Fruit fly (Drosophila melanogaster) whole organism, embryonic: ENCODE results near the gene Doc1.

Source experiments
- Antp ChIP-seq: fragments of 200-800 bp; sonication (Bioruptor generic); optimal IDR thresholded peaks from 3 replicates; lab custom pipeline; 2016; ENCODE audit warnings: missing biosample characterization, missing genetic modification characterization
- CG10267 ChIP-seq: fragments of 200-800 bp; sonication (Bioruptor generic); optimal IDR thresholded peaks from 2 replicates; lab custom pipeline; 2018; ENCODE audit warnings: missing biosample characterization, mild to moderate bottlenecking, missing genetic modification characterization, moderate library complexity
- CG12659 ChIP-seq: fragments of 200-800 bp; sonication (Bioruptor generic); optimal IDR thresholded peaks from 3 replicates; lab custom pipeline; 2017; ENCODE audit warnings: mild to moderate bottlenecking, missing biosample characterization, missing genetic modification reagents, missing genetic modification characterization
- CG14441 ChIP-seq: fragments of 200-800 bp; sonication (Bioruptor generic); IDR thresholded peaks from 2 replicates; pipeline ENCODE4 v1.3.6; 2022; ENCODE audit warnings: missing biosample characterization, missing genetic modification characterization
- CG16779 ChIP-seq: fragments of 200-800 bp; sonication (Bioruptor generic); IDR thresholded peaks from 2 replicates; pipeline ENCODE4 v1.3.6; 2022; ENCODE audit warnings: missing biosample characterization, missing genetic modification characterization
- CG1792 ChIP-seq: fragments of 200-800 bp; sonication (Bioruptor generic); optimal IDR thresholded peaks from 2 replicates; lab custom pipeline; 2016; ENCODE audit warnings: missing biosample characterization, missing genetic modification characterization
- CG18262 ChIP-seq: fragments of 200-800 bp; optimal IDR thresholded peaks from 3 replicates; lab custom pipeline; 2019; ENCODE audit warnings: missing biosample characterization, mild to moderate bottlenecking, missing genetic modification characterization, moderate library complexity
- CG2129 ChIP-seq: fragments of 200-800 bp; sonication (Bioruptor generic); IDR thresholded peaks from 2 replicates; pipeline ENCODE4 v1.3.6; 2022; ENCODE audit warnings: missing biosample characterization, missing genetic modification characterization; ENCODE audit not compliant: partially characterized antibody
- CG7357 ChIP-seq: fragments of 200-800 bp; sonication (Bioruptor generic); IDR thresholded peaks from 3 replicates; pipeline ENCODE4 v1.3.6; 2022; ENCODE audit warnings: missing biosample characterization, missing genetic modification characterization
- CG7556 ChIP-seq: fragments of 200-800 bp; sonication (Bioruptor generic); optimal IDR thresholded peaks from 2 replicates; lab custom pipeline; 2017; ENCODE audit warnings: missing biosample characterization, mild to moderate bottlenecking, missing genetic modification characterization
- CG7839 ChIP-seq: fragments of 200-800 bp; sonication (Bioruptor generic); optimal IDR thresholded peaks from 3 replicates; lab custom pipeline; 2018; ENCODE audit warnings: missing biosample characterization, mild to moderate bottlenecking, missing genetic modification characterization, moderate library complexity
- CG9876 ChIP-seq: fragments of 200-800 bp; sonication (Bioruptor generic); optimal IDR thresholded peaks from 2 replicates; lab custom pipeline; 2016; ENCODE audit warnings: missing biosample characterization, missing genetic modification characterization
- D ChIP-seq, 2 experiments: fragments of 200-800 bp in 1 of 2; fragments of >200 bp in 1 of 2; sonication (Bioruptor generic) in 1 of 2; optimal IDR thresholded peaks; 2 replicates in 1 of 2; 3 replicates in 1 of 2; lab custom pipeline; 2017; ENCODE audit warnings: mild to moderate bottlenecking in 1 of 2, missing biosample characterization in 1 of 2, missing genetic modification characterization in 1 of 2, missing genetic modification reagents in 1 of 2
- D19A ChIP-seq: fragments of 200-800 bp; optimal IDR thresholded peaks from 3 replicates; lab custom pipeline; 2019; ENCODE audit warnings: missing biosample characterization, mild to moderate bottlenecking, missing genetic modification characterization, moderate library complexity
- Dek ChIP-seq: fragments of 200-800 bp; sonication (Bioruptor generic); optimal IDR thresholded peaks from 3 replicates; lab custom pipeline; 2019; ENCODE audit warnings: missing biosample characterization, mild to moderate bottlenecking, missing genetic modification characterization, moderate library complexity
- Dip2 ChIP-seq: fragments of 200-800 bp; sonication (Bioruptor generic); IDR thresholded peaks from 2 replicates; pipeline ENCODE4 v1.3.6; 2022; ENCODE audit warnings: missing biosample characterization, missing genetic modification characterization
- Dll ChIP-seq: fragments of 200-800 bp; sonication (Bioruptor generic); IDR thresholded peaks from 4 replicates; pipeline ENCODE4 v1.3.6; 2022; ENCODE audit warnings: missing biosample characterization, missing genetic modification characterization; ENCODE audit not compliant: partially characterized antibody
- Ets97D ChIP-seq: fragments of 200-800 bp; sonication (Bioruptor generic); optimal IDR thresholded peaks from 3 replicates; lab custom pipeline; 2016; ENCODE audit warnings: missing biosample characterization, missing genetic modification characterization
- GATAe ChIP-seq: fragments of 200-800 bp; sonication (Bioruptor generic); conservative IDR thresholded peaks from 2 replicates; pipeline ENCODE4 v1.3.6; 2022; ENCODE audit warnings: missing biosample characterization, missing genetic modification characterization
- Hmx ChIP-seq: fragments of 200-800 bp; sonication (Bioruptor generic); optimal IDR thresholded peaks from 2 replicates; lab custom pipeline; 2016; ENCODE audit warnings: missing biosample characterization, missing genetic modification characterization
- MTF-1 ChIP-seq: fragments of 200-800 bp; sonication (Bioruptor generic); optimal IDR thresholded peaks from 2 replicates; lab custom pipeline; 2018; ENCODE audit warnings: missing biosample characterization, mild to moderate bottlenecking, missing genetic modification characterization, borderline replicate concordance
- NC2α ChIP-seq: fragments of 200-800 bp; sonication (Bioruptor generic); optimal IDR thresholded peaks from 2 replicates; lab custom pipeline; 2016; ENCODE audit warnings: missing biosample characterization, missing genetic modification characterization
- Nf-YB ChIP-seq: fragments of 200-800 bp; sonication (Bioruptor generic); optimal IDR thresholded peaks from 3 replicates; lab custom pipeline; 2019; ENCODE audit warnings: missing biosample characterization, mild to moderate bottlenecking, missing genetic modification characterization, moderate library complexity
- Ravus ChIP-seq: fragments of 200-800 bp; sonication (Bioruptor generic); IDR thresholded peaks from 2 replicates; pipeline ENCODE4 v1.3.6; 2022; ENCODE audit warnings: missing biosample characterization, missing genetic modification characterization
- Scr ChIP-seq: fragments of 200-800 bp; sonication (Bioruptor generic); IDR thresholded peaks from 2 replicates; pipeline ENCODE4 v1.3.6; 2022; ENCODE audit warnings: missing biosample characterization, missing genetic modification characterization; ENCODE audit not compliant: partially characterized antibody
- Ssrp ChIP-seq: fragments of 200-800 bp; sonication (Bioruptor generic); optimal IDR thresholded peaks from 2 replicates; lab custom pipeline; 2018; ENCODE audit warnings: missing biosample characterization, mild to moderate bottlenecking, missing genetic modification characterization, moderate library complexity
- Trl ChIP-seq, 3 experiments: fragments of >200 bp in 2 of 3; fragments of 200-800 bp in 1 of 3; sonication (Bioruptor generic) in 1 of 3; optimal IDR thresholded peaks; 2 replicates in 1 of 3; 3 replicates in 2 of 3; lab custom pipeline; 2016 to 2017; ENCODE audit warnings: missing biosample characterization in 1 of 3, missing genetic modification characterization in 1 of 3
- amos ChIP-seq: fragments of 200-800 bp; sonication (Bioruptor generic); IDR thresholded peaks from 2 replicates; pipeline ENCODE4 v1.3.6; 2022; ENCODE audit warnings: missing biosample characterization, missing genetic modification characterization; ENCODE audit not compliant: partially characterized antibody
- ato ChIP-seq: fragments of 200-800 bp; sonication (Bioruptor generic); IDR thresholded peaks from 2 replicates; pipeline ENCODE4 v1.3.6; 2022; ENCODE audit warnings: missing biosample characterization, missing genetic modification characterization; ENCODE audit not compliant: partially characterized antibody
- bab2 ChIP-seq: fragments of 200-800 bp; sonication (Bioruptor generic); optimal IDR thresholded peaks from 2 replicates; lab custom pipeline; 2016; ENCODE audit warnings: missing biosample characterization, missing genetic modification characterization
- bbx ChIP-seq: fragments of 200-800 bp; sonication (Bioruptor generic); IDR thresholded peaks from 2 replicates; pipeline ENCODE4 v1.3.6; 2022; ENCODE audit warnings: missing biosample characterization, missing genetic modification characterization; ENCODE audit not compliant: partially characterized antibody
- bcd ChIP-seq: fragments of 200-800 bp; sonication (Bioruptor generic); optimal IDR thresholded peaks from 2 replicates; lab custom pipeline; 2017; ENCODE audit warnings: missing biosample characterization, mild to moderate bottlenecking, missing genetic modification characterization
- bowl ChIP-seq: fragments of 200-800 bp; sonication (Bioruptor generic); IDR thresholded peaks from 2 replicates; pipeline ENCODE4 v1.3.6; 2022; ENCODE audit warnings: missing biosample characterization, missing genetic modification characterization
- chif ChIP-seq, 2 experiments: fragments of 200-800 bp; sonication (Bioruptor generic); optimal IDR thresholded peaks; 3 replicates each; lab custom pipeline; 2016; ENCODE audit warnings: missing biosample characterization in 2 of 2, missing genetic modification characterization in 2 of 2
- croc ChIP-seq: fragments of 200-800 bp; sonication (Bioruptor generic); conservative IDR thresholded peaks from 3 replicates; pipeline ENCODE4 v1.3.6; 2022; ENCODE audit warnings: missing biosample characterization, missing genetic modification characterization
- kah ChIP-seq: fragments of 200-800 bp; sonication (Bioruptor generic); optimal IDR thresholded peaks from 2 replicates; lab custom pipeline; 2018; ENCODE audit warnings: missing biosample characterization, mild to moderate bottlenecking, missing genetic modification characterization
- kay ChIP-seq: fragments of 200-800 bp; sonication (Bioruptor generic); optimal IDR thresholded peaks from 2 replicates; lab custom pipeline; 2016; ENCODE audit warnings: missing biosample characterization, missing genetic modification characterization
- nerfin-2 ChIP-seq: fragments of 200-800 bp; sonication (Bioruptor generic); IDR thresholded peaks from 2 replicates; pipeline ENCODE4 v1.3.6; 2022; ENCODE audit warnings: missing biosample characterization, missing genetic modification characterization; ENCODE audit not compliant: partially characterized antibody
- odd ChIP-seq: fragments of 200-800 bp; sonication (Bioruptor generic); optimal IDR thresholded peaks from 2 replicates; lab custom pipeline; 2017; ENCODE audit warnings: missing biosample characterization, mild to moderate bottlenecking, missing genetic modification characterization
- pb ChIP-seq: fragments of 200-800 bp; sonication (Bioruptor generic); optimal IDR thresholded peaks from 3 replicates; lab custom pipeline; 2016; ENCODE audit warnings: missing biosample characterization, missing genetic modification characterization
- pnt ChIP-seq: fragments of 200-800 bp; sonication (Bioruptor generic); optimal IDR thresholded peaks from 3 replicates; lab custom pipeline; 2016; ENCODE audit warnings: missing biosample characterization, missing genetic modification characterization
- pum ChIP-seq: fragments of 200-800 bp; sonication (Bioruptor generic); optimal IDR thresholded peaks from 2 replicates; lab custom pipeline; 2016; ENCODE audit warnings: missing biosample characterization, missing genetic modification characterization
- run ChIP-seq: fragments of 200-800 bp; sonication (Bioruptor generic); optimal IDR thresholded peaks from 3 replicates; lab custom pipeline; 2018; ENCODE audit warnings: missing biosample characterization, mild to moderate bottlenecking, missing genetic modification characterization
- schlank ChIP-seq: fragments of 200-800 bp; sonication (Bioruptor generic); optimal IDR thresholded peaks from 2 replicates; lab custom pipeline; 2018; ENCODE audit warnings: missing biosample characterization, mild to moderate bottlenecking, missing genetic modification characterization
- sim ChIP-seq: fragments of 200-800 bp; sonication (Bioruptor generic); IDR thresholded peaks from 2 replicates; pipeline ENCODE4 v1.3.6; 2022; ENCODE audit warnings: missing biosample characterization, missing genetic modification characterization
- stwl ChIP-seq: fragments of 200-800 bp; sonication (Bioruptor generic); optimal IDR thresholded peaks from 3 replicates; lab custom pipeline; 2018; ENCODE audit warnings: missing biosample characterization, mild to moderate bottlenecking, missing genetic modification characterization, moderate library complexity
- vfl ChIP-seq: fragments of 200-800 bp; sonication (Bioruptor generic); optimal IDR thresholded peaks from 2 replicates; lab custom pipeline; 2016; ENCODE audit warnings: missing biosample characterization, missing genetic modification characterization
- wek ChIP-seq: fragments of 200-800 bp; sonication (Bioruptor generic); optimal IDR thresholded peaks from 3 replicates; lab custom pipeline; 2018; ENCODE audit warnings: missing biosample characterization, mild to moderate bottlenecking, missing genetic modification characterization, moderate library complexity
- zen2 ChIP-seq: fragments of 200-800 bp; sonication (Bioruptor generic); IDR thresholded peaks from 3 replicates; pipeline ENCODE4 v1.3.6; 2022; ENCODE audit warnings: missing biosample characterization, missing genetic modification characterization; ENCODE audit not compliant: partially characterized antibody

Gene Doc1

dm6 chr3L:9045318-9045717, 4.1 kb downstream of the Doc1 start (continued):
- TF ChIP-seq run: no peak
- TF ChIP-seq ato (GFP tag; lab: Robert Waterston, UW): no peak
- peak; percentile 40 for TF ChIP-seq MTF-1 (GFP tag; lab: Kevin White, UChicago)
- TF ChIP-seq CG7839 (tag; lab: Kevin White, UChicago): peak; percentile 68
- TF ChIP-seq bowl (GFP tag; lab: Robert Waterston, UW): no peak
- peak; percentile 61 for TF ChIP-seq pb (GFP tag; lab: Kevin White, UChicago)
- TF ChIP-seq NC2α (GFP tag; lab: Kevin White, UChicago): no peak
- TF ChIP-seq chif (GFP tag; optimal IDR thresholded peaks at IDR 0.05; lab: Kevin White, UChicago): peak; percentile 41 to 75
- peak; percentile 55; the same call in 2 of the 3 replicates for TF ChIP-seq croc (GFP tag; lab: Robert Waterston, UW)
- TF ChIP-seq Dip2: no peak
- no peak for TF ChIP-seq nerfin-2 (GFP tag; lab: Robert Waterston, UW)
- peak; percentile 31 for TF ChIP-seq Ssrp (tag; lab: Kevin White, UChicago)
- peak; percentile 12 for TF ChIP-seq CG12659 (GFP tag; lab: Kevin White, UChicago)
- peak; percentile 69 for TF ChIP-seq CG10267 (tag; lab: Kevin White, UChicago)
- TF ChIP-seq CG7357 (GFP tag; lab: Robert Waterston, UW): peak; percentile 42; the same call in 1 of the 3 replicates
- peak; percentile 68 for TF ChIP-seq bab2 (GFP tag; lab: Kevin White, UChicago)
- TF ChIP-seq amos (GFP tag; lab: Robert Waterston, UW): no peak
- TF ChIP-seq CG7556: peak; percentile 50
- peak; percentile 67 for TF ChIP-seq D19A
- no peak for TF ChIP-seq GATAe (GFP tag; lab: Robert Waterston, UW)
- TF ChIP-seq Scr: no peak
- TF ChIP-seq Dek: no peak
- TF ChIP-seq kay: peak; percentile 61
- peak; percentile 56 for TF ChIP-seq pum (GFP tag; lab: Kevin White, UChicago)
- no peak for TF ChIP-seq CG2129
- peak; percentile 59 for TF ChIP-seq bcd (GFP tag; lab: Kevin White, UChicago)
- TF ChIP-seq Nf-YB (GFP tag; lab: Kevin White, UChicago): peak; percentile 29
- TF ChIP-seq vfl (GFP tag; lab: Kevin White, UChicago): no peak
- no peak for TF ChIP-seq bbx (GFP tag; lab: Robert Waterston, UW)
- TF ChIP-seq wek (GFP tag; lab: Kevin White, UChicago): no peak
- peak; percentile 81 for TF ChIP-seq CG14441 (GFP tag; lab: Robert Waterston, UW)
- peak; percentile 78 for TF ChIP-seq CG18262 (tag; lab: Kevin White, UChicago)
- no peak for TF ChIP-seq schlank (tag; lab: Kevin White, UChicago)
- TF ChIP-seq Dll (GFP tag; lab: Robert Waterston, UW): no peak
- no peak for TF ChIP-seq CG16779 (GFP tag; lab: Robert Waterston, UW)
- TF ChIP-seq CG9876 (GFP tag; lab: Kevin White, UChicago): peak; percentile 23
- TF ChIP-seq Ets97D (GFP tag; lab: Kevin White, UChicago): peak; percentile 15
- TF ChIP-seq Ravus (GFP tag; lab: Robert Waterston, UW): peak; percentile 12; the same call in 1 of the 2 replicates
- peak; percentile 66 for TF ChIP-seq sim
- TF ChIP-seq D (optimal IDR thresholded peaks at IDR 0.05; lab: Kevin White, UChicago): no peak
- peak; percentile 54 for TF ChIP-seq D (GFP tag; optimal IDR thresholded peaks at IDR 0.05; lab: Kevin White, UChicago)
- peak; percentile 63 for TF ChIP-seq Antp
- TF ChIP-seq CG1792 (GFP tag; lab: Kevin White, UChicago): peak; percentile 62
- no peak for TF ChIP-seq stwl
- TF ChIP-seq zen2 (GFP tag; lab: Robert Waterston, UW): no peak
- no peak for TF ChIP-seq odd (GFP tag; lab: Kevin White, UChicago)
- TF ChIP-seq kah (GFP tag; lab: Kevin White, UChicago): no peak
- no peak for TF ChIP-seq Trl (optimal IDR thresholded peaks at IDR 0.05; lab: Kevin White, UChicago)
- TF ChIP-seq Trl (GFP tag; optimal IDR thresholded peaks at IDR 0.05; lab: Kevin White, UChicago): peak; percentile 54
- no peak for TF ChIP-seq Hmx (GFP tag; lab: Kevin White, UChicago)
- TF ChIP-seq pnt (GFP tag; lab: Kevin White, UChicago): peak; percentile 51
